Fruit fly (Drosophila melanogaster): ENCODE data around the gene shtd.

shtd gene

dm6 chrX:15511399-15511798 lies 49.2 kb upstream of the shtd start (continued):
- TF ChIP-seq hkb (optimal IDR thresholded peaks at IDR 0.05) (no peak), hkb (GFP tag; IDR thresholded peaks at IDR 0.05) (peak; percentile 22; the same call in 1 of the 2 replicates), pan (optimal IDR thresholded peaks at IDR 0.05) (no peak), pan (GFP tag; optimal IDR thresholded peaks at IDR 0.05 in 1 of 2, IDR thresholded peaks at IDR 0.05 in 1 of 2) (no peak), CG13775 (GFP tag; optimal IDR thresholded peaks at IDR 0.05) (no peak), CG15011 (GFP tag; optimal IDR thresholded peaks at IDR 0.05) (no peak), rib (GFP tag; IDR thresholded peaks at IDR 0.05) (no peak), pum (GFP tag; optimal IDR thresholded peaks at IDR 0.05) (no peak), CG12155 (GFP tag; optimal IDR thresholded peaks at IDR 0.05) (peak; percentile 10), HHEX (GFP tag; optimal IDR thresholded peaks at IDR 0.05) (no peak), H15 (GFP tag; IDR thresholded peaks at IDR 0.05) (0 out of 3 replicates have a peak, but pooled peaks have one; percentile 24), CG14667 (GFP tag; IDR thresholded peaks at IDR 0.05) (no peak), CG31224 (GFP tag; IDR thresholded peaks at IDR 0.05) (0 out of 2 replicates have a peak, but pooled peaks have one; percentile 15), CG8765 (GFP tag; IDR thresholded peaks at IDR 0.05) (no peak), vvl (GFP tag; IDR thresholded peaks at IDR 0.05) (peak; percentile 35; the same call in 1 of the 2 replicates), CG2202 (tag; optimal IDR thresholded peaks at IDR 0.05) (no peak), E2f1 (GFP tag; IDR thresholded peaks at IDR 0.05) (no peak), sima (GFP tag; optimal IDR thresholded peaks at IDR 0.05) (no peak), sob (GFP tag; IDR thresholded peaks at IDR 0.05) (0 out of 2 replicates have a peak, but pooled peaks have one; percentile 16), sna (GFP tag; IDR thresholded peaks at IDR 0.05; ENCODE audit: partially characterized antibody) (no peak), dm (GFP tag; optimal IDR thresholded peaks at IDR 0.05) (no peak), CG3407 (GFP tag; optimal IDR thresholded peaks at IDR 0.05) (no peak), Fer3 (tag; optimal IDR thresholded peaks at IDR 0.05) (no peak), ttk (GFP tag; IDR thresholded peaks at IDR 0.05) (0 out of 2 replicates have a peak, but pooled peaks have one; percentile 12), Dip2 (GFP tag; IDR thresholded peaks at IDR 0.05) (no peak), CG9609 (GFP tag; optimal IDR thresholded peaks at IDR 0.05) (no peak), Sox102F (GFP tag; optimal IDR thresholded peaks at IDR 0.05) (peak; percentile 36), ems (GFP tag; optimal IDR thresholded peaks at IDR 0.05) (peak; percentile 1), zen (tag; optimal IDR thresholded peaks at IDR 0.05) (no peak), Ets65A (GFP tag) (peak; percentile 88), org-1 (GFP tag; optimal IDR thresholded peaks at IDR 0.05) (no peak), E2f2 (GFP tag; IDR thresholded peaks at IDR 0.05) (no peak), CG10654 (GFP tag; optimal IDR thresholded peaks at IDR 0.05) (no peak), CG32767 (GFP tag; IDR thresholded peaks at IDR 0.05) (0 out of 2 replicates have a peak, but pooled peaks have one; percentile 14), Hsf (GFP tag; optimal IDR thresholded peaks at IDR 0.05) (peak; percentile 9), corto (GFP tag; optimal IDR thresholded peaks at IDR 0.05) (no peak), ash1 (GFP tag; optimal IDR thresholded peaks at IDR 0.05) (no peak), nom (GFP tag; optimal IDR thresholded peaks at IDR 0.05) (no peak), ac (GFP tag; optimal IDR thresholded peaks at IDR 0.05) (no peak), YL-1 (GFP tag; optimal IDR thresholded peaks at IDR 0.05) (no peak), dpn (GFP tag; optimal IDR thresholded peaks at IDR 0.05) (peak in 1 of 2 experiments; percentile 22), B-H1 (GFP tag; IDR thresholded peaks at IDR 0.05) (no peak), eyg (GFP tag; optimal IDR thresholded peaks at IDR 0.05) (no peak), CG7372 (GFP tag; IDR thresholded peaks at IDR 0.05) (no peak), CG4617 (GFP tag; optimal IDR thresholded peaks at IDR 0.05; ENCODE audit: borderline replicate concordance) (no peak), CG1024 (GFP tag; IDR thresholded peaks at IDR 0.05) (no peak), CG10431 (GFP tag; optimal IDR thresholded peaks at IDR 0.05) (no peak), slbo (GFP tag; IDR thresholded peaks at IDR 0.05) (peak; percentile 28; the same call in 1 of the 2 replicates), CG17359 (tag; optimal IDR thresholded peaks at IDR 0.05) (peak; percentile 40), CG1792 (GFP tag; optimal IDR thresholded peaks at IDR 0.05) (no peak), Vsx1 (GFP tag; optimal IDR thresholded peaks at IDR 0.05) (no peak), CG14710 (tag; optimal IDR thresholded peaks at IDR 0.05) (no peak), Chrac-16 (GFP tag; optimal IDR thresholded peaks at IDR 0.05) (peak; percentile 2)

Measured in whole organism, embryonic.